Fruit fly (Drosophila melanogaster) whole organism, embryonic: ENCODE data around the gene CG33947.

Source experiments
- Asciz ChIP-seq: fragments of 200-800 bp; sonication (Bioruptor generic); optimal IDR thresholded peaks from 2 replicates; lab custom pipeline; 2017; ENCODE audit warnings: missing biosample characterization, mild to moderate bottlenecking, missing genetic modification characterization, missing genetic modification reagents
- Bteb2 ChIP-seq: fragments of 200-800 bp; sonication (Bioruptor generic); optimal IDR thresholded peaks from 2 replicates; lab custom pipeline; 2016; ENCODE audit warnings: missing biosample characterization, missing genetic modification characterization
- CG11093 ChIP-seq: fragments of 200-800 bp; sonication (Bioruptor generic); IDR thresholded peaks from 3 replicates; pipeline ENCODE4 v1.3.6; 2022; ENCODE audit warnings: missing biosample characterization, missing genetic modification characterization
- CG11723 ChIP-seq: fragments of 200-800 bp; sonication (Bioruptor generic); optimal IDR thresholded peaks from 2 replicates; lab custom pipeline; 2017; ENCODE audit warnings: missing biosample characterization, mild to moderate bottlenecking, missing genetic modification characterization
- CG13287 ChIP-seq: fragments of 200-800 bp; sonication (Bioruptor generic); IDR thresholded peaks from 2 replicates; pipeline ENCODE4 v1.3.6; 2022; ENCODE audit warnings: missing biosample characterization, missing genetic modification characterization; ENCODE audit not compliant: partially characterized antibody
- CG13424 ChIP-seq: fragments of 200-800 bp; sonication (Bioruptor generic); optimal IDR thresholded peaks from 2 replicates; lab custom pipeline; 2019; ENCODE audit warnings: missing biosample characterization, mild to moderate bottlenecking, missing genetic modification characterization, moderate library complexity
- CG15073 ChIP-seq: fragments of 200-800 bp; sonication (Bioruptor generic); optimal IDR thresholded peaks from 2 replicates; lab custom pipeline; 2016; ENCODE audit warnings: missing biosample characterization, missing genetic modification characterization
- CG16863 ChIP-seq: fragments of 200-800 bp; sonication (Bioruptor generic); optimal IDR thresholded peaks from 3 replicates; lab custom pipeline; 2016; ENCODE audit warnings: missing biosample characterization, missing genetic modification characterization
- CG17186 ChIP-seq: fragments of 200-800 bp; sonication (Bioruptor generic); optimal IDR thresholded peaks from 3 replicates; lab custom pipeline; 2017; ENCODE audit warnings: missing biosample characterization, missing genetic modification reagents, missing genetic modification characterization
- CG17568 ChIP-seq: fragments of 200-800 bp; sonication (Bioruptor generic); optimal IDR thresholded peaks from 2 replicates; lab custom pipeline; 2018; ENCODE audit warnings: missing biosample characterization, mild to moderate bottlenecking, missing genetic modification characterization, moderate library complexity
- CG18262 ChIP-seq: fragments of 200-800 bp; optimal IDR thresholded peaks from 3 replicates; lab custom pipeline; 2019; ENCODE audit warnings: missing biosample characterization, mild to moderate bottlenecking, missing genetic modification characterization, moderate library complexity
- CG18619 ChIP-seq: fragments of 200-800 bp; sonication (Bioruptor generic); optimal IDR thresholded peaks from 3 replicates; lab custom pipeline; 2017; ENCODE audit warnings: missing biosample characterization, mild to moderate bottlenecking, missing genetic modification characterization
- CG3281 ChIP-seq: fragments of 200-800 bp; sonication (Bioruptor generic); optimal IDR thresholded peaks from 3 replicates; lab custom pipeline; 2017; ENCODE audit warnings: missing biosample characterization, mild to moderate bottlenecking, missing genetic modification characterization
- CG34422 ChIP-seq: fragments of 200-800 bp; sonication (Bioruptor generic); IDR thresholded peaks from 3 replicates; pipeline ENCODE4 v1.3.6; 2022; ENCODE audit warnings: missing biosample characterization, missing genetic modification characterization
- CG5180 ChIP-seq: fragments of 200-800 bp; sonication (Bioruptor generic); optimal IDR thresholded peaks from 3 replicates; lab custom pipeline; 2017; ENCODE audit warnings: missing biosample characterization, missing genetic modification characterization, mild to moderate bottlenecking, moderate library complexity, missing genetic modification reagents
- CG7928 ChIP-seq: fragments of 200-800 bp; sonication (Bioruptor generic); optimal IDR thresholded peaks from 2 replicates; lab custom pipeline; 2017; ENCODE audit warnings: missing biosample characterization, mild to moderate bottlenecking, missing genetic modification characterization
- CG7963 ChIP-seq: fragments of 200-800 bp; sonication (Bioruptor generic); IDR thresholded peaks from 3 replicates; pipeline ENCODE4 v1.3.6; 2022; ENCODE audit warnings: missing biosample characterization, missing genetic modification characterization; ENCODE audit not compliant: partially characterized antibody
- CG8290 ChIP-seq, 3 experiments: fragments of 200-800 bp; sonication (Bioruptor generic); optimal IDR thresholded peaks; 2 replicates each; lab custom pipeline; 2016 to 2019; ENCODE audit warnings: missing biosample characterization in 3 of 3, missing genetic modification characterization in 3 of 3, mild to moderate bottlenecking in 2 of 3, moderate library complexity in 1 of 3
- CG8388 ChIP-seq: fragments of 200-800 bp; sonication (Bioruptor generic); optimal IDR thresholded peaks from 2 replicates; lab custom pipeline; 2019; ENCODE audit warnings: missing biosample characterization, mild to moderate bottlenecking, missing genetic modification characterization, moderate library complexity
- CG8944 ChIP-seq: fragments of 200-800 bp; sonication (Bioruptor generic); optimal IDR thresholded peaks from 3 replicates; lab custom pipeline; 2016; ENCODE audit warnings: missing biosample characterization, missing genetic modification characterization
- CG9797 ChIP-seq: fragments of 200-800 bp; sonication (Bioruptor generic); optimal IDR thresholded peaks from 3 replicates; lab custom pipeline; 2018; ENCODE audit warnings: missing biosample characterization, mild to moderate bottlenecking, missing genetic modification characterization
- CG9876 ChIP-seq: fragments of 200-800 bp; sonication (Bioruptor generic); optimal IDR thresholded peaks from 2 replicates; lab custom pipeline; 2016; ENCODE audit warnings: missing biosample characterization, missing genetic modification characterization
- D ChIP-seq, 2 experiments: fragments of 200-800 bp in 1 of 2; fragments of >200 bp in 1 of 2; sonication (Bioruptor generic) in 1 of 2; optimal IDR thresholded peaks; 2 replicates in 1 of 2; 3 replicates in 1 of 2; lab custom pipeline; 2017; ENCODE audit warnings: mild to moderate bottlenecking in 1 of 2, missing biosample characterization in 1 of 2, missing genetic modification characterization in 1 of 2, missing genetic modification reagents in 1 of 2
- Gsc ChIP-seq: fragments of 200-800 bp; sonication (Bioruptor generic); IDR thresholded peaks from 2 replicates; pipeline ENCODE4 v1.3.6; 2022; ENCODE audit warnings: missing biosample characterization, missing genetic modification characterization
- HmgZ ChIP-seq: fragments of 200-800 bp; sonication (Bioruptor generic); optimal IDR thresholded peaks from 2 replicates; lab custom pipeline; 2018; ENCODE audit warnings: missing biosample characterization, mild to moderate bottlenecking, missing genetic modification characterization
- Hsf ChIP-seq: fragments of 200-800 bp; sonication (Bioruptor generic); optimal IDR thresholded peaks from 3 replicates; lab custom pipeline; 2016; ENCODE audit warnings: missing biosample characterization, missing genetic modification characterization
- Optix ChIP-seq: fragments of 200-800 bp; sonication (Bioruptor generic); IDR thresholded peaks from 3 replicates; pipeline ENCODE4 v1.3.6; 2022; ENCODE audit warnings: missing biosample characterization, missing genetic modification characterization
- PHDP ChIP-seq: fragments of 200-800 bp; sonication (Bioruptor generic); optimal IDR thresholded peaks from 3 replicates; lab custom pipeline; 2018; ENCODE audit warnings: missing biosample characterization, mild to moderate bottlenecking, missing genetic modification characterization, moderate library complexity
- Ptx1 ChIP-seq: fragments of 200-800 bp; sonication (Bioruptor generic); IDR thresholded peaks from 2 replicates; pipeline ENCODE4 v1.3.6; 2022; ENCODE audit warnings: missing biosample characterization, missing genetic modification characterization
- Sox100B ChIP-seq: fragments of 200-800 bp; sonication (Bioruptor generic); optimal IDR thresholded peaks from 3 replicates; lab custom pipeline; 2018; ENCODE audit warnings: missing biosample characterization, mild to moderate bottlenecking, missing genetic modification characterization
- Vsx1 ChIP-seq: fragments of 200-800 bp; sonication (Bioruptor generic); optimal IDR thresholded peaks from 2 replicates; lab custom pipeline; 2017; ENCODE audit warnings: missing biosample characterization, mild to moderate bottlenecking, missing genetic modification characterization, missing genetic modification reagents
- abd-A ChIP-seq: fragments of 200-800 bp; sonication (Bioruptor generic); optimal IDR thresholded peaks from 3 replicates; lab custom pipeline; 2019; ENCODE audit warnings: missing biosample characterization, mild to moderate bottlenecking, missing genetic modification characterization, moderate library complexity
- bsh ChIP-seq, 2 experiments: fragments of 200-800 bp; sonication (Bioruptor generic); optimal IDR thresholded peaks; 2 replicates each; lab custom pipeline; 2017 to 2018; ENCODE audit warnings: mild to moderate bottlenecking in 2 of 2, missing biosample characterization in 2 of 2, missing genetic modification characterization in 2 of 2, moderate library complexity in 1 of 2
- danr ChIP-seq: fragments of 200-800 bp; sonication (Bioruptor generic); IDR thresholded peaks from 2 replicates; pipeline ENCODE4 v1.3.6; 2022; ENCODE audit warnings: missing biosample characterization, missing genetic modification characterization
- dm ChIP-seq: fragments of 200-800 bp; sonication (Bioruptor generic); optimal IDR thresholded peaks from 3 replicates; lab custom pipeline; 2016; ENCODE audit warnings: missing biosample characterization, missing genetic modification characterization
- ems ChIP-seq: fragments of 200-800 bp; sonication (Bioruptor generic); optimal IDR thresholded peaks from 3 replicates; lab custom pipeline; 2016; ENCODE audit warnings: missing biosample characterization, missing genetic modification characterization
- exex ChIP-seq: fragments of 200-800 bp; sonication (Bioruptor generic); optimal IDR thresholded peaks from 4 replicates; lab custom pipeline; 2018; ENCODE audit warnings: missing biosample characterization, mild to moderate bottlenecking, missing genetic modification characterization, moderate library complexity
- her ChIP-seq: fragments of 200-800 bp; sonication (Bioruptor generic); optimal IDR thresholded peaks from 2 replicates; lab custom pipeline; 2016; ENCODE audit warnings: missing biosample characterization, missing genetic modification characterization
- ind ChIP-seq: fragments of 200-800 bp; sonication (Bioruptor generic); optimal IDR thresholded peaks from 3 replicates; lab custom pipeline; 2016; ENCODE audit warnings: missing biosample characterization, missing genetic modification characterization
- luna ChIP-seq: fragments of 200-800 bp; sonication (Bioruptor generic); optimal IDR thresholded peaks from 2 replicates; lab custom pipeline; 2016; ENCODE audit warnings: missing biosample characterization, missing genetic modification characterization
- pfk ChIP-seq: fragments of 200-800 bp; sonication (Bioruptor generic); optimal IDR thresholded peaks from 2 replicates; lab custom pipeline; 2018; ENCODE audit warnings: missing biosample characterization, mild to moderate bottlenecking, missing genetic modification characterization, moderate library complexity
- prd ChIP-seq, 3 experiments: fragments of >200 bp in 2 of 3; fragments of 200-800 bp in 1 of 3; sonication (Bioruptor generic) in 1 of 3; optimal IDR thresholded peaks in 2 of 3; IDR thresholded peaks in 1 of 3; 2 replicates in 2 of 3; 3 replicates in 1 of 3; pipeline versions ENCODE4 v1.3.6 to Lab custom; 2017 to 2022; ENCODE audit warnings: missing biosample characterization in 1 of 3, missing genetic modification characterization in 1 of 3
- pum ChIP-seq: fragments of 200-800 bp; sonication (Bioruptor generic); optimal IDR thresholded peaks from 2 replicates; lab custom pipeline; 2016; ENCODE audit warnings: missing biosample characterization, missing genetic modification characterization
- sc ChIP-seq, 3 experiments: fragments of >200 bp in 2 of 3; fragments of 200-800 bp in 1 of 3; sonication (Bioruptor generic) in 1 of 3; optimal IDR thresholded peaks; 2 replicates in 2 of 3; 3 replicates in 1 of 3; lab custom pipeline; 2017; ENCODE audit warnings: mild to moderate bottlenecking in 1 of 3, missing biosample characterization in 1 of 3, missing genetic modification characterization in 1 of 3, missing genetic modification reagents in 1 of 3
- so ChIP-seq: fragments of 200-800 bp; sonication (Bioruptor generic); IDR thresholded peaks from 3 replicates; pipeline ENCODE4 v1.3.6; 2022; ENCODE audit warnings: missing biosample characterization, missing genetic modification characterization
- ttk ChIP-seq: fragments of 200-800 bp; sonication (Bioruptor generic); IDR thresholded peaks from 2 replicates; pipeline ENCODE4 v2.1.2; 2022; ENCODE audit warnings: missing biosample characterization, missing genetic modification characterization
- unc-4 ChIP-seq: fragments of 200-800 bp; sonication (Bioruptor generic); IDR thresholded peaks from 2 replicates; pipeline ENCODE4 v1.3.6; 2022; ENCODE audit warnings: missing biosample characterization, missing genetic modification characterization; ENCODE audit not compliant: partially characterized antibody

Gene CG33947

DNA sequence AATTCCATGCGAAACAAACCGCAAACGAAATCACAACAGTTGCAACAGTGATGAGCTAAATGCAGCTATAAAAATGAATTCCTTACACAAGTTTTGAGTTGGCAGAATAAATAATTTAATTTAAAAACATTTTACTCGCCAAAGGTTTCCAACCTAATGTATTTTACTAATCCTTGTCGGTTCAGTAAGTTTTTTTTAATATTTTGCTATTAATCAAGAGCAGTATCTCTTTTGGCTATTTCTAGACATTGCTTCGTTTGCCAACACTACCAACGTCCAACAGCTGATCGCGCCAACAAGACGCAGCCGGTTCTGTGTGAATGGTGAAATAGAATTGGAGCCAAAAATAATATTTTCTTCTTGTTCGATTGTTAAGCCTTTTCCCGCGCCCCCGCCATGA is 31.6 kb upstream of the CG33947 start, which contains the start of the genes CG32075, CG45101 and SuUR (continued):
- TF ChIP-seq prd (optimal IDR thresholded peaks at IDR 0.05; lab: Kevin White, UChicago) (no peak), prd (GFP tag; IDR thresholded peaks at IDR 0.05; lab: Robert Waterston, UW) (peak; percentile 95), CG17568 (GFP tag; lab: Kevin White, UChicago) (no peak), CG13287 (GFP tag; lab: Robert Waterston, UW) (peak; percentile 49), so (peak; percentile 78; the same call in 2 of the 3 replicates), Hsf (GFP tag; lab: Kevin White, UChicago) (peak; percentile 94), CG11723 (GFP tag; lab: Kevin White, UChicago) (peak; percentile 67), CG16863 (GFP tag; lab: Kevin White, UChicago) (peak; percentile 84), PHDP (tag; lab: Kevin White, UChicago) (peak; percentile 87), bsh (GFP tag; optimal IDR thresholded peaks at IDR 0.05; lab: Kevin White, UChicago) (peak in 1 of 2 experiments; percentile 85), Gsc (peak; percentile 39; the same call in 1 of the 2 replicates), CG8388 (GFP tag; lab: Kevin White, UChicago) (peak; percentile 82), CG17186 (GFP tag; lab: Kevin White, UChicago) (peak; percentile 55), CG34422 (GFP tag; lab: Robert Waterston, UW) (peak; percentile 90), CG3281 (peak; percentile 72), CG13424 (tag; lab: Kevin White, UChicago) (peak; percentile 90), ind (GFP tag; lab: Kevin White, UChicago) (peak; percentile 89), Ptx1 (GFP tag; lab: Robert Waterston, UW) (peak; percentile 94), dm (GFP tag; lab: Kevin White, UChicago) (peak; percentile 84), Optix (peak; percentile 70), CG11093 (GFP tag; lab: Robert Waterston, UW) (peak; percentile 73; the same call in 2 of the 3 replicates), CG9797 (peak; percentile 23), CG18619 (GFP tag; lab: Kevin White, UChicago) (peak; percentile 78), CG9876 (GFP tag; lab: Kevin White, UChicago) (peak; percentile 85), CG7963 (no peak; the same call in 2 of the 3 replicates), CG18262 (tag; lab: Kevin White, UChicago) (peak; percentile 81), HmgZ (peak; percentile 92), her (GFP tag; lab: Kevin White, UChicago) (peak; percentile 68), CG15073 (GFP tag; lab: Kevin White, UChicago) (peak; percentile 57), ttk (peak; percentile 81), danr (GFP tag; lab: Robert Waterston, UW) (0 out of 2 replicates have a peak, but pooled peaks have one; percentile 33), D (optimal IDR thresholded peaks at IDR 0.05; lab: Kevin White, UChicago) (no peak), D (GFP tag; optimal IDR thresholded peaks at IDR 0.05; lab: Kevin White, UChicago) (peak; percentile 26), CG7928 (GFP tag; lab: Kevin White, UChicago) (peak; percentile 41), CG8944 (GFP tag; lab: Kevin White, UChicago) (peak; percentile 84), Vsx1 (peak; percentile 59), exex (tag; lab: Kevin White, UChicago) (peak; percentile 51), ems (GFP tag; lab: Kevin White, UChicago) (peak; percentile 91), pum (GFP tag; lab: Kevin White, UChicago) (peak; percentile 87), CG5180 (GFP tag; lab: Kevin White, UChicago) (peak; percentile 59), luna (peak; percentile 88), pfk (GFP tag; lab: Kevin White, UChicago) (no peak), Sox100B (GFP tag; lab: Kevin White, UChicago) (peak; percentile 77), CG8290 (GFP tag; optimal IDR thresholded peaks at IDR 0.05; lab: Kevin White, UChicago) (peak; percentile 79), CG8290 (tag; optimal IDR thresholded peaks at IDR 0.05; lab: Kevin White, UChicago) (peak; percentile 6 to 43), Asciz (GFP tag; lab: Kevin White, UChicago) (peak; percentile 62), abd-A (no peak), sc (optimal IDR thresholded peaks at IDR 0.05; lab: Kevin White, UChicago) (no peak), sc (GFP tag; optimal IDR thresholded peaks at IDR 0.05; lab: Kevin White, UChicago) (peak; percentile 63), unc-4 (GFP tag; lab: Robert Waterston, UW) (no peak), Bteb2 (GFP tag; lab: Kevin White, UChicago) (peak; percentile 87)
